Worm (Caenorhabditis elegans) whole organism, late embryonic: Measurements from ENCODE around the gene srh-179.
"Not testable (repeated sequence)": the region's sequence is repeated elsewhere in the genome, so short reads cannot be mapped to it uniquely, and the experiment has no call there.

Experiments
- C38D4.7 ChIP-seq: fragments of 200-800 bp; sonication (Bioruptor generic); optimal IDR thresholded peaks from 2 replicates; lab custom pipeline; 2018; ENCODE audit warnings: mild to moderate bottlenecking, missing genetic modification characterization, moderate library complexity, missing compliant biosample characterization
- K02D7.2 ChIP-seq: sonication (generic microtip); optimal IDR thresholded peaks from 2 replicates; lab custom pipeline; 2017; ENCODE audit warnings: mild to moderate bottlenecking, missing genetic modification characterization, missing compliant biosample characterization
- ahr-1 ChIP-seq: sonication (generic microtip); optimal IDR thresholded peaks from 2 replicates; lab custom pipeline; 2016; ENCODE audit warnings: missing genetic modification characterization, missing compliant biosample characterization
- ama-1 ChIP-seq: fragments of 150-350 bp; optimal IDR thresholded peaks from 2 replicates; lab custom pipeline; 2014
- ceh-19 ChIP-seq: fragments of 200-800 bp; sonication (Bioruptor generic); optimal IDR thresholded peaks from 2 replicates; lab custom pipeline; 2018; ENCODE audit warnings: mild to moderate bottlenecking, missing genetic modification characterization, missing compliant biosample characterization
- ceh-34 ChIP-seq: sonication (generic microtip); optimal IDR thresholded peaks from 2 replicates; lab custom pipeline; 2016; ENCODE audit warnings: mild to moderate bottlenecking, missing genetic modification characterization, missing compliant biosample characterization
- ceh-48 ChIP-seq: sonication (generic microtip); optimal IDR thresholded peaks from 2 replicates; lab custom pipeline; 2016; ENCODE audit warnings: missing genetic modification characterization, inconsistent platforms, missing compliant biosample characterization
- ceh-9 ChIP-seq: sonication (generic microtip); optimal IDR thresholded peaks from 2 replicates; lab custom pipeline; 2016; ENCODE audit warnings: mild to moderate bottlenecking, missing genetic modification characterization, inconsistent platforms, missing compliant biosample characterization
- dve-1 ChIP-seq: sonication (generic microtip); optimal IDR thresholded peaks from 2 replicates; lab custom pipeline; 2017; ENCODE audit warnings: antibody characterized with exemption, mild to moderate bottlenecking, missing genetic modification characterization, missing compliant biosample characterization
- elt-2 ChIP-seq: sonication (generic microtip); optimal IDR thresholded peaks from 2 replicates; lab custom pipeline; 2016; ENCODE audit warnings: missing genetic modification reagents, missing genetic modification characterization, missing compliant biosample characterization
- ets-4 ChIP-seq: sonication (generic microtip); optimal IDR thresholded peaks from 2 replicates; lab custom pipeline; 2016; ENCODE audit warnings: missing genetic modification characterization, missing compliant biosample characterization
- eyg-1 ChIP-seq: sonication (generic microtip); optimal IDR thresholded peaks from 2 replicates; lab custom pipeline; 2016; ENCODE audit warnings: missing genotype, missing genetic modification characterization, missing compliant biosample characterization
- fax-1 ChIP-seq: sonication (generic microtip); optimal IDR thresholded peaks from 2 replicates; lab custom pipeline; 2016; ENCODE audit warnings: missing genotype, missing genetic modification characterization, missing compliant biosample characterization
- gmeb-2 ChIP-seq: sonication (generic microtip); optimal IDR thresholded peaks from 2 replicates; lab custom pipeline; 2016; ENCODE audit warnings: missing genetic modification characterization, inconsistent platforms, missing compliant biosample characterization
- hlh-13 ChIP-seq: fragments of 200-800 bp; sonication (Bioruptor generic); optimal IDR thresholded peaks from 2 replicates; lab custom pipeline; 2018; ENCODE audit warnings: mild to moderate bottlenecking, missing genetic modification characterization, missing compliant biosample characterization
- hlh-15 ChIP-seq: sonication (generic microtip); optimal IDR thresholded peaks from 2 replicates; lab custom pipeline; 2016; ENCODE audit warnings: missing genetic modification characterization, missing compliant biosample characterization
- hlh-30 ChIP-seq: sonication (generic microtip); optimal IDR thresholded peaks from 2 replicates; lab custom pipeline; 2017; ENCODE audit warnings: antibody characterized with exemption, missing genetic modification characterization, missing compliant biosample characterization; ENCODE audit not compliant: insufficient read depth
- hlh-8 ChIP-seq: sonication (generic microtip); optimal IDR thresholded peaks from 2 replicates; lab custom pipeline; 2016; ENCODE audit warnings: missing genotype, missing genetic modification characterization, missing compliant biosample characterization
- lin-11 ChIP-seq: fragments of 200-800 bp; sonication (Bioruptor generic); optimal IDR thresholded peaks from 2 replicates; lab custom pipeline; 2018; ENCODE audit warnings: mild to moderate bottlenecking, missing genetic modification characterization, missing compliant biosample characterization
- madf-2 ChIP-seq: sonication (generic microtip); optimal IDR thresholded peaks from 2 replicates; lab custom pipeline; 2017; ENCODE audit warnings: missing genetic modification characterization, missing compliant biosample characterization
- mec-3 ChIP-seq: sonication (generic microtip); optimal IDR thresholded peaks from 2 replicates; lab custom pipeline; 2016; ENCODE audit warnings: borderline replicate concordance, missing genetic modification characterization, missing compliant biosample characterization
- nfya-1 ChIP-seq: sonication (generic microtip); optimal IDR thresholded peaks from 2 replicates; lab custom pipeline; 2017; ENCODE audit warnings: missing genetic modification characterization, mild to moderate bottlenecking, missing compliant biosample characterization, antibody characterized with exemption, moderate library complexity
- nhr-11 ChIP-seq: fragments of 150-350 bp; optimal IDR thresholded peaks from 2 replicates; lab custom pipeline; 2014; ENCODE audit warnings: missing biosample characterization, missing genetic modification characterization
- nhr-232 ChIP-seq: sonication (generic microtip); optimal IDR thresholded peaks from 2 replicates; lab custom pipeline; 2016; ENCODE audit warnings: missing genetic modification characterization, missing compliant biosample characterization
- odd-2 ChIP-seq: sonication (generic microtip); optimal IDR thresholded peaks from 2 replicates; lab custom pipeline; 2017; ENCODE audit warnings: antibody characterized with exemption, mild to moderate bottlenecking, missing genetic modification characterization, missing compliant biosample characterization
- pag-3 ChIP-seq: sonication (generic microtip); optimal IDR thresholded peaks from 2 replicates; lab custom pipeline; 2016; ENCODE audit warnings: missing compliant biosample characterization, missing genetic modification characterization, borderline replicate concordance
- ref-2 ChIP-seq: sonication (generic microtip); optimal IDR thresholded peaks from 2 replicates; lab custom pipeline; 2016; ENCODE audit warnings: missing genetic modification characterization, missing compliant biosample characterization
- sox-4 ChIP-seq: sonication (generic microtip); optimal IDR thresholded peaks from 2 replicates; lab custom pipeline; 2017; ENCODE audit warnings: mild to moderate bottlenecking, missing genetic modification characterization, inconsistent platforms, missing compliant biosample characterization
- unc-3 ChIP-seq, 2 experiments: fragments of 200-800 bp in 1 of 2; sonication (Bioruptor generic) in 1 of 2; sonication (generic microtip) in 1 of 2; conservative IDR thresholded peaks in 1 of 2; optimal IDR thresholded peaks in 1 of 2; 2 replicates each; pipeline versions ENCODE4 v1.3.6 to Lab custom; 2016 to 2022; ENCODE audit warnings: missing compliant biosample characterization in 2 of 2, missing genetic modification characterization in 2 of 2, missing genetic modification reagents in 1 of 2
- zip-5 ChIP-seq: sonication (generic microtip); optimal IDR thresholded peaks from 2 replicates; lab custom pipeline; 2016; ENCODE audit warnings: missing genetic modification characterization, missing compliant biosample characterization

srh-179 gene

ce11 chrV:18438081-18438480, 38.1 kb upstream of the srh-179 start, which contains the start of gene ZK262.8:
Gene ZK262.8 (plus strand): TSS chrV:18438381.
- TF ChIP-seq mec-3 (tag; lab: Kevin White, UChicago), result no peak
- TF ChIP-seq ama-1 (lab: Kevin White, UChicago), result no peak

ce11 chrV:18439469-18439868, 36.7 kb upstream of the srh-179 start, which contains the start of gene ZK262.9:
Gene ZK262.9 (plus strand): TSS chrV:18439769.
- not testable (repeated sequence) for TF ChIP-seq nhr-11 (tag; lab: Kevin White, UChicago); pag-3; lin-11

- TF ChIP-seq zip-5 (no peak), odd-2 (tag; lab: Kevin White, UChicago) (no peak), sox-4 (tag; lab: Kevin White, UChicago) (no peak), ceh-19 (no peak), dve-1 (tag; lab: Kevin White, UChicago) (no peak), nhr-11 (tag; lab: Kevin White, UChicago) (no peak), pag-3 (no peak), hlh-15 (no peak), ets-4 (no peak), ref-2 (tag; lab: Kevin White, UChicago) (no peak), fax-1 (tag; lab: Kevin White, UChicago) (no peak), mec-3 (tag; lab: Kevin White, UChicago) (no peak), madf-2 (no peak)
Measured at ce11 chrV:18444118-18444517, 32.1 kb upstream of the srh-179 start, which contains the start of gene ZK228.1. Gene ZK228.1 (plus strand): TSS chrV:18444418.

- TF ChIP-seq odd-2 (tag; lab: Kevin White, UChicago) (no peak), eyg-1 (tag; lab: Kevin White, UChicago) (no peak), hlh-8 (tag; lab: Kevin White, UChicago) (no peak), ahr-1 (tag; lab: Kevin White, UChicago) (no peak), C38D4.7 (no peak), nfya-1 (tag; lab: Kevin White, UChicago) (no peak), hlh-30 (tag; lab: Kevin White, UChicago) (no peak), ceh-48 (tag; lab: Kevin White, UChicago) (no peak), dve-1 (tag; lab: Kevin White, UChicago) (no peak), ceh-34 (tag; lab: Kevin White, UChicago) (no peak)
- TF ChIP-seq, all 69 proteins: peak for 0
Measured at ce11 chrV:18456574-18456973, 19.6 kb upstream of the srh-179 start, which contains the start of gene ZK228.10. Gene ZK228.10 (plus strand): TSS chrV:18456874.

ce11 chrV:18461200-18461728, 14.9 kb upstream of the srh-179 start, which contains the start of gene ZK228.3:
Gene ZK228.3 (minus strand): TSS chrV:18461250.
- no peak for TF ChIP-seq unc-3 (GFP tag; conservative IDR thresholded peaks at IDR 0.05; lab: Robert Waterston, UW)
- no peak for TF ChIP-seq unc-3 (tag; optimal IDR thresholded peaks at IDR 0.05; lab: Kevin White, UChicago)
- no peak for TF ChIP-seq nhr-232 (tag; lab: Kevin White, UChicago)
- TF ChIP-seq K02D7.2 (tag; lab: Kevin White, UChicago), result no peak
- TF ChIP-seq ceh-48 (tag; lab: Kevin White, UChicago), result no peak
- peak; percentile 92 for TF ChIP-seq elt-2 (tag; lab: Kevin White, UChicago)

ce11 chrV:18462365-18462837, 13.8 kb upstream of the srh-179 start, which contains the start of gene ZK228.4:
Gene ZK228.4 (plus strand): TSS chrV:18462787.
- TF ChIP-seq elt-2 (tag; lab: Kevin White, UChicago) (peak; percentile 2), madf-2 (no peak)

- no peak for TF ChIP-seq hlh-30 (tag; lab: Kevin White, UChicago)
- no peak for TF ChIP-seq ets-4
- no peak for TF ChIP-seq fax-1 (tag; lab: Kevin White, UChicago)
- no peak for TF ChIP-seq mec-3 (tag; lab: Kevin White, UChicago)
- TF ChIP-seq hlh-13 (GFP tag; lab: Kevin White, UChicago), result no peak
- TF ChIP-seq zip-5, result no peak
- TF ChIP-seq odd-2 (tag; lab: Kevin White, UChicago), result no peak
- no peak for TF ChIP-seq gmeb-2 (tag; lab: Kevin White, UChicago)
- no peak for TF ChIP-seq ceh-9
Measured at ce11 chrV:18468097-18468496, 8.1 kb upstream of the srh-179 start, which contains the start of gene ZK228.13. Gene ZK228.13 (minus strand): TSS chrV:18468197.
